Worm (Caenorhabditis elegans): ENCODE data around the gene C48B4.3.

C48B4.3 gene

DNA sequence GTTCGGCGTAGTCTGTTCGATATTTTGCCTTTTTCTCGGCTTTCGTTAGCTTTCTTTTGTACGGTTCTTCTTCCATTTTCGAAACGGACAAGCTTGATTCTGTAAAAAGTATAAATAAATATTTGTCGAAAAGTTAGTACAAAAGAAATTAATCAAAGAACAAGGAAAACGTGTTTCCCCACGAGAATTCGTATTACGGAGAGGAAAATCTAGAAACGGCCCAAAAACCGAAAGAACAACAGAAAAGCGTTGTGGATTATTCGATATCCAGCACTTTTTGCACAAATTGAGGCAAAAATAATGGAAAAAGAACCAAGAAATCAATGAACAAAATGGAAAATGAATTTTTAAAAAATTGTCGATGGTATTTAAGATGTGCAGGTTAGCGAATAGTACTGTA, 39.9 kb downstream of the C48B4.3 start, which contains the start of gene mut-7:
TSS of gene mut-7 (minus strand) at position 101 of the 400 bp plus-strand sequence.
- TF ChIP-seq mab-5 (tag; optimal IDR thresholded peaks at IDR 0.05) = no peak
- TF ChIP-seq egl-27 (tag; optimal IDR thresholded peaks at IDR 0.05) = no peak
- TF ChIP-seq ztf-1 (GFP tag; conservative IDR thresholded peaks at IDR 0.05) = no peak
- TF ChIP-seq nhr-12 (tag; optimal IDR thresholded peaks at IDR 0.05) = no peak
- TF ChIP-seq nhr-129 (tag; optimal IDR thresholded peaks at IDR 0.05) = no peak
- no peak for TF ChIP-seq unc-39 (tag; optimal IDR thresholded peaks at IDR 0.05)
- no peak for TF ChIP-seq ztf-4 (tag; optimal IDR thresholded peaks at IDR 0.05)

DNA sequence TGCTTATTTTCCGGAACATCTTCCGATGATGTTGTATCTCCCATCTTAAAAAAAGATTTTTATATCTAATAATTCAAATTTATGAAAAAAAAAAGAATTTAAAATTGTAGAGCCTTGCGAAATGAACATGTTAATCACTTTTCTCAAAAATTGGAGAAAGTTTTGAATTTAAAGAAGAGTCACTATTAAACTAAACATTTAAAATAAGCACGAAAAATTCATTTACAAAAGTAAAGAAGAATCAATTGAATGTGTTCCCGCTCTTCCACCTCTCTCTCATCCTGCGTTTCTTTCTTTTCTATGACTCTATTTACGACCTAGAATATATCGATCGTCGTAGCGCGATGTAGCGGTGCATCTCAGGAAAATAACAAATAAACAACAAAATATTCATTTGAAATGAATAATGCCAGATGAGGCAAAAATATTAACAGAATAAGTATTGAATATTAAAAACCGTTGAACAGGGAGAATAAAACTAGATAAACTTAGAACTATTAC, 43.5 kb downstream of the C48B4.3 start, which contains the start of gene ZK1098.3:
TSS of gene ZK1098.3 (minus strand) at position 51 of the 501 bp plus-strand sequence.
- TF ChIP-seq lsy-2 (tag; optimal IDR thresholded peaks at IDR 0.05) (peak in 1 of 2 experiments; percentile 60), nhr-129 (tag; optimal IDR thresholded peaks at IDR 0.05) (no peak), unc-62 (GFP tag; optimal IDR thresholded peaks at IDR 0.05) (no peak), ztf-1 (GFP tag; conservative IDR thresholded peaks at IDR 0.05) (no peak), lin-13 (GFP tag; optimal IDR thresholded peaks at IDR 0.05) (peak; percentile 16), C34F6.9 (tag; optimal IDR thresholded peaks at IDR 0.05) (peak; percentile 65), unc-55 (GFP tag; optimal IDR thresholded peaks at IDR 0.05) (peak; percentile 51), nhr-25 (tag; optimal IDR thresholded peaks at IDR 0.05) (no peak)
